Worm (Caenorhabditis elegans) whole organism, young adult: ENCODE results near the gene kin-18.

Experiments used
- Y53G8AR.9 ChIP-seq: fragments of 200-800 bp; sonication (Bioruptor generic); conservative IDR thresholded peaks from 2 replicates; pipeline ENCODE4 v1.3.6; 2022; ENCODE audit warnings: missing genetic modification reagents, missing genetic modification characterization, missing compliant biosample characterization
- dpff-1 ChIP-seq: sonication (generic microtip); optimal IDR thresholded peaks from 2 replicates; lab custom pipeline; 2017; ENCODE audit warnings: mild to moderate bottlenecking, missing genetic modification characterization, missing compliant biosample characterization
- nhr-179 ChIP-seq: sonication (generic microtip); optimal IDR thresholded peaks from 2 replicates; lab custom pipeline; 2016; ENCODE audit warnings: mild to moderate bottlenecking, missing genetic modification characterization, missing compliant biosample characterization
- rec-8 ChIP-seq, 2 experiments: sonication (generic microtip); optimal IDR thresholded peaks; 2 replicates each; lab custom pipeline; 2016; ENCODE audit warnings: mild to moderate bottlenecking in 2 of 2, missing genetic modification characterization in 2 of 2, missing genetic modification reagents in 2 of 2, missing genotype in 2 of 2, missing biosample characterization in 1 of 2, missing compliant biosample characterization in 1 of 2, moderate library complexity in 1 of 2
- snpc-4 ChIP-seq, 5 experiments: fragments of 150-350 bp in 1 of 5; sonication (generic microtip) in 4 of 5; optimal IDR thresholded peaks; 2 replicates each; lab custom pipeline; 2014 to 2018; ENCODE audit warnings: missing genetic modification characterization in 5 of 5, missing biosample characterization in 3 of 5, antibody characterized with exemption in 2 of 5, mild to moderate bottlenecking in 2 of 5, missing compliant biosample characterization in 2 of 5, missing genotype in 2 of 5, moderate library complexity in 2 of 5, missing genetic modification reagents in 1 of 5
- sptf-2 ChIP-seq: fragments of 200-800 bp; sonication (Bioruptor generic); optimal IDR thresholded peaks from 2 replicates; lab custom pipeline; 2018; ENCODE audit warnings: mild to moderate bottlenecking, missing genetic modification characterization, missing compliant biosample characterization
- unc-62 ChIP-seq: fragments of 150-350 bp; optimal IDR thresholded peaks from 2 replicates; lab custom pipeline; 2014; ENCODE audit warnings: missing biosample characterization, missing genetic modification reagents, missing genetic modification characterization

DNA sequence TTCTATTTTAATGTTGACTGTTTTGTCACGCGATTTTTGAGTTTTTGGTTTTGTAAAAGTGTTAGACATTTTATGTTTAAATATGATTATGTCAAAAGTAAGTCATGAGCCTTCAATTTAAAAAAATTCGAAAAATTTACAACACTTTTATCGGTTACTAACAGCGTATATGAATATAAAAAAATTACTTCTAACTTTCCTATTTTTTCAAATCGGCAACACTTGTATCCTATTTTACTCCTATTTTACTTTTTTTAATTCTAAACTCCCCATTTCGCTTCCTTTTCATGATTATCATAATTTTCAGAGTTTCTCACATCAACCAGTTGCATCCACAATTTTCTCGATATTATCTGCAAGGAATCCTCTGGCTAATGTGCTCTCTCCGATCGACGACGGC lies at the start of gene kin-18:
- TF ChIP-seq rec-8 (tag; optimal IDR thresholded peaks at IDR 0.05; lab: Kevin White, UChicago) (no peak), sptf-2 (GFP tag; lab: Kevin White, UChicago) (no peak), nhr-179 (no peak), snpc-4 (GFP tag; optimal IDR thresholded peaks at IDR 0.05; lab: Kevin White, UChicago) (no peak), snpc-4 (tag; optimal IDR thresholded peaks at IDR 0.05; lab: Kevin White, UChicago) (no peak), Y53G8AR.9 (GFP tag; lab: Robert Waterston, UW) (no peak), unc-62 (GFP tag; lab: Kevin White, UChicago) (no peak), dpff-1 (tag; lab: Kevin White, UChicago) (no peak)
